Worm (Caenorhabditis elegans) whole organism, L3 larva: ENCODE data around the gene snb-2.

ENCODE experiments used
- ZK546.5 ChIP-seq: sonication (generic microtip); optimal IDR thresholded peaks from 2 replicates; lab custom pipeline; 2017; ENCODE audit warnings: missing biosample characterization, missing genetic modification characterization
- aly-2 ChIP-seq: fragments of 150-350 bp; optimal IDR thresholded peaks from 2 replicates; lab custom pipeline; 2014; ENCODE audit warnings: missing biosample characterization, missing genetic modification characterization
- ama-1 ChIP-seq: fragments of 150-350 bp; optimal IDR thresholded peaks from 2 replicates; lab custom pipeline; 2018
- ceh-16 ChIP-seq: sonication (generic microtip); optimal IDR thresholded peaks from 2 replicates; lab custom pipeline; 2017; ENCODE audit warnings: missing biosample characterization, missing genetic modification characterization
- ceh-28 ChIP-seq: fragments of 150-350 bp; optimal IDR thresholded peaks from 2 replicates; lab custom pipeline; 2014; ENCODE audit warnings: missing biosample characterization, missing genetic modification reagents, missing genetic modification characterization
- ceh-82 ChIP-seq: fragments of 150-350 bp; optimal IDR thresholded peaks from 2 replicates; lab custom pipeline; 2014; ENCODE audit warnings: missing biosample characterization, missing genetic modification characterization
- daf-12 ChIP-seq: fragments of 150-350 bp; optimal IDR thresholded peaks from 2 replicates; lab custom pipeline; 2014; ENCODE audit warnings: missing biosample characterization, missing genetic modification reagents, missing genetic modification characterization
- egl-27 ChIP-seq: sonication (generic microtip); optimal IDR thresholded peaks from 4 replicates; lab custom pipeline; 2017; ENCODE audit warnings: missing biosample characterization, missing genetic modification reagents, missing genetic modification characterization
- egl-5 ChIP-seq: fragments of 150-350 bp; optimal IDR thresholded peaks from 2 replicates; lab custom pipeline; 2017; ENCODE audit warnings: missing biosample characterization, missing genetic modification reagents, missing genetic modification characterization, inconsistent platforms
- elt-1 ChIP-seq: fragments of 150-350 bp; optimal IDR thresholded peaks from 2 replicates; lab custom pipeline; 2014; ENCODE audit warnings: missing biosample characterization, missing genetic modification characterization
- elt-2 ChIP-seq: sonication (generic microtip); optimal IDR thresholded peaks from 2 replicates; lab custom pipeline; 2016; ENCODE audit warnings: missing genetic modification reagents, mild to moderate bottlenecking, missing genetic modification characterization, missing compliant biosample characterization
- elt-3 ChIP-seq, 3 experiments: fragments of 150-350 bp in 1 of 3; sonication (generic microtip) in 2 of 3; optimal IDR thresholded peaks; 2 replicates in 2 of 3; 4 replicates in 1 of 3; lab custom pipeline; 2014 to 2017; ENCODE audit warnings: missing biosample characterization in 3 of 3, missing genetic modification characterization in 3 of 3
- eor-1 ChIP-seq, 2 experiments: fragments of 150-350 bp; optimal IDR thresholded peaks; 2 replicates each; lab custom pipeline; 2014 to 2018; ENCODE audit warnings: missing biosample characterization in 2 of 2, missing genetic modification characterization in 2 of 2
- fkh-10 ChIP-seq: sonication (generic microtip); optimal IDR thresholded peaks from 2 replicates; lab custom pipeline; 2017; ENCODE audit warnings: missing biosample characterization, missing genetic modification reagents, missing genetic modification characterization
- fkh-2 ChIP-seq: fragments of 150-350 bp; optimal IDR thresholded peaks from 2 replicates; lab custom pipeline; 2014; ENCODE audit warnings: missing biosample characterization, missing genetic modification reagents, missing genetic modification characterization
- hmg-11 ChIP-seq: sonication (generic microtip); optimal IDR thresholded peaks from 2 replicates; lab custom pipeline; 2016; ENCODE audit warnings: missing genetic modification characterization, missing compliant biosample characterization
- lin-39 ChIP-seq: fragments of 150-350 bp; optimal IDR thresholded peaks from 2 replicates; lab custom pipeline; 2018; ENCODE audit warnings: missing biosample characterization, missing genetic modification reagents, missing genetic modification characterization
- mml-1 ChIP-seq: fragments of 150-350 bp; sonication (generic microtip); optimal IDR thresholded peaks from 3 replicates; lab custom pipeline; 2014; ENCODE audit warnings: missing biosample characterization, missing genetic modification characterization
- nfya-1 ChIP-seq: sonication (generic microtip); optimal IDR thresholded peaks from 2 replicates; lab custom pipeline; 2017; ENCODE audit warnings: missing genetic modification characterization, mild to moderate bottlenecking, missing compliant biosample characterization, antibody characterized with exemption, moderate library complexity; ENCODE audit not compliant: insufficient read depth
- nhr-12 ChIP-seq: fragments of 150-350 bp; optimal IDR thresholded peaks from 2 replicates; lab custom pipeline; 2014; ENCODE audit warnings: missing biosample characterization, missing genetic modification characterization
- nhr-23 ChIP-seq: fragments of 150-350 bp; optimal IDR thresholded peaks from 2 replicates; lab custom pipeline; 2014; ENCODE audit warnings: missing biosample characterization, missing genetic modification reagents, missing genetic modification characterization
- nhr-25 ChIP-seq: sonication (generic microtip); optimal IDR thresholded peaks from 2 replicates; lab custom pipeline; 2017; ENCODE audit warnings: missing biosample characterization, missing genetic modification characterization
- nhr-43 ChIP-seq: sonication (generic microtip); optimal IDR thresholded peaks from 2 replicates; lab custom pipeline; 2016; ENCODE audit warnings: mild to moderate bottlenecking, missing genetic modification characterization, missing compliant biosample characterization; ENCODE audit not compliant: poor library complexity, severe bottlenecking
- nhr-67 ChIP-seq: fragments of 150-350 bp; optimal IDR thresholded peaks from 2 replicates; lab custom pipeline; 2014; ENCODE audit warnings: missing biosample characterization, missing genetic modification characterization
- nhr-76 ChIP-seq: fragments of 150-350 bp; sonication (generic microtip); optimal IDR thresholded peaks from 5 replicates; lab custom pipeline; 2014; ENCODE audit warnings: missing biosample characterization, missing genetic modification characterization
- nhr-77 ChIP-seq: fragments of 150-350 bp; optimal IDR thresholded peaks from 2 replicates; lab custom pipeline; 2014; ENCODE audit warnings: missing biosample characterization, missing genetic modification characterization
- pha-4 ChIP-seq: fragments of 150-350 bp; optimal IDR thresholded peaks from 2 replicates; lab custom pipeline; 2014; ENCODE audit warnings: missing biosample characterization, missing genetic modification reagents, missing genetic modification characterization
- pqm-1 ChIP-seq: fragments of 150-350 bp; optimal IDR thresholded peaks from 2 replicates; lab custom pipeline; 2017; ENCODE audit warnings: missing biosample characterization, missing genetic modification characterization, inconsistent platforms
- sea-2 ChIP-seq: fragments of 150-350 bp; sonication (generic microtip); optimal IDR thresholded peaks from 4 replicates; lab custom pipeline; 2014; ENCODE audit warnings: missing biosample characterization, missing genetic modification reagents, missing genetic modification characterization
- skn-1 ChIP-seq: fragments of 150-350 bp; optimal IDR thresholded peaks from 2 replicates; lab custom pipeline; 2014; ENCODE audit warnings: missing biosample characterization, missing genetic modification characterization
- snpc-4 ChIP-seq: fragments of 150-350 bp; optimal IDR thresholded peaks from 2 replicates; lab custom pipeline; 2014; ENCODE audit warnings: missing biosample characterization, missing genetic modification characterization
- unc-39 ChIP-seq: sonication (generic microtip); optimal IDR thresholded peaks from 4 replicates; lab custom pipeline; 2017; ENCODE audit warnings: missing biosample characterization, missing genetic modification characterization
- zag-1 ChIP-seq: fragments of 150-350 bp; optimal IDR thresholded peaks from 2 replicates; lab custom pipeline; 2014; ENCODE audit warnings: missing biosample characterization, missing genetic modification characterization
- ztf-11 ChIP-seq: fragments of 150-350 bp; optimal IDR thresholded peaks from 2 replicates; lab custom pipeline; 2014; ENCODE audit warnings: missing biosample characterization, missing genetic modification characterization

snb-2 gene

ce11 chrV:12354193-12354830 lies 8.6 kb upstream of the snb-2 start (continued):
- TF ChIP-seq ceh-82 (tag; lab: Kevin White, UChicago): no peak
- TF ChIP-seq sea-2 (GFP tag; lab: Kevin White, UChicago): no peak
- TF ChIP-seq ztf-11 (tag; lab: Kevin White, UChicago): no peak
- TF ChIP-seq lin-39 (tag; lab: Kevin White, UChicago): no peak
- no peak for TF ChIP-seq fkh-10 (GFP tag; lab: Kevin White, UChicago)
- no peak for TF ChIP-seq ZK546.5 (tag; lab: Kevin White, UChicago)
- no peak for TF ChIP-seq fkh-2 (tag; lab: Kevin White, UChicago)
- TF ChIP-seq egl-5 (tag; lab: Kevin White, UChicago): no peak
- no peak for TF ChIP-seq skn-1 (tag; lab: Kevin White, UChicago)
- TF ChIP-seq unc-39 (tag; lab: Kevin White, UChicago): no peak
- TF ChIP-seq nhr-76: no peak

ce11 chrV:12353505-12353904 lies 7.8 kb upstream of the snb-2 start:
- TF ChIP-seq nhr-43 (tag; lab: Kevin White, UChicago): peak; percentile 25
- no peak for TF ChIP-seq sea-2 (GFP tag; lab: Kevin White, UChicago)
- TF ChIP-seq pqm-1: no peak
- TF ChIP-seq, all 47 proteins: peak for 1

ce11 chrV:12352881-12353280 lies 7.2 kb upstream of the snb-2 start:
- TF ChIP-seq zag-1 (tag; lab: Kevin White, UChicago) (no peak), ama-1 (lab: Kevin White, UChicago) (peak; percentile 51)

DNA sequence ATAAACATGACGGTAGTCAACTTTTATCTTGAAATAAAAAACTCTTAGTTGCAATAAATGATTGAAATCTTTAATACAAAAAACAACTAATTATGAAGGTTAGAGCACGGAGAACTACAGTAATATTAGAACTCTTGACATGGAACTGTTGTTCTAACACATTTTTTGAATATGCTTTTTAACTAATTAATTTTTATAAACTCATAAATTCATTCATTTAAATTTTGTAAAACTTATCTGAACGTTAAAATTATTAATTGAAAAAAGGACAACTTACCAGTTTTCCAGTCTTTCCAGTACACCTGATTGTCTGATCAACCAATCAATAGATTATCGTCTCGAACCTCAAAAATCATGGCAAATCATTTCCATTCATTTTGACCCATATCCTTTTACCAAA lies 6.7 kb upstream of the snb-2 start, which contains the start of gene sqt-3:
sqt-3 (plus strand) TSS at position 301 of the 400 bp plus-strand sequence.
- no peak for TF ChIP-seq lin-39 (tag; lab: Kevin White, UChicago)
- TF ChIP-seq, all 47 proteins: peak for 0

DNA sequence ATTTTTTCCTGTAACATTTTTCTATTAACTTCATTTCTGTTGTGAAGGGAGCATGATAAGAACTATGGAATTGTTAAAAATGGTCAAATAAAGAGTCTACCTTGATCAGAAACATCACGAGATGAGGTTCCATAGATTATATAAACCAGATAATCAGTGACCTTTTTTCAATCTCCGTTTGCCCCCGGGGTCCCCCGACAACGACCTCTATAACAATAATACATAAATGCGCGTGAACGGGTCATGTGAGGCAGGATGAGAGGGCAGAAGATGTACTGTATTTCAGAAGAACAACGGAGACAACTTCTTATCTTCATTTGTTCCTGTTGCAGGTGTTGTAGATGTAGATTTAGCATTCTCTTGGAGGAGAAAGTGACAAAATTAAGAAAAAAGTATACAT lies 6.1 kb upstream of the snb-2 start:
- TF ChIP-seq elt-1 (tag; lab: Kevin White, UChicago): peak; percentile 78
- no peak for TF ChIP-seq eor-1 (tag; optimal IDR thresholded peaks at IDR 0.05; lab: Kevin White, UChicago)
- peak; percentile 27 for TF ChIP-seq nhr-25 (tag; lab: Kevin White, UChicago)

DNA sequence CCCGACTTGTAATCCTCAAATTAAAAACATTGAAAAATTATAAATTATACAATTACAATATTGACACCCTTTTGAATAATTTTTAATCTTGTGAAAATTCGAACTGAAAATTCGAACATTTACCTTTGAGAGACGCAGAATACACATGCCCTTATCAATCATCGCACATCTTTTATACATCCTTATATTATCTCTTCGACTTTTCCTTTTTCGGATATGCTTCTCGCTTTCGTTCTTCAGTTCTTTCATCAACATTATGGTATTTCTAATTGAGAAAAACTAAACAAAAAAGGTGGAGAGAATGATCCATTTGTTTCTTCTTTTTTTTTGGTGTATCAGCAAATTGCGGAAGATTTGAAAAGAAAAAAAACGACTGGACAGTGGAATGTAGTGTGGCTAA lies 3.7 kb upstream of the snb-2 start:
- TF ChIP-seq egl-27: no peak
- TF ChIP-seq nhr-23 (tag; lab: Kevin White, UChicago): peak; percentile 19

ce11 chrV:12347854-12348253 lies 2.1 kb upstream of the snb-2 start:
- no peak for TF ChIP-seq snpc-4
- no peak for TF ChIP-seq ZK546.5 (tag; lab: Kevin White, UChicago)
- no peak for TF ChIP-seq egl-5 (tag; lab: Kevin White, UChicago)
- no peak for TF ChIP-seq hmg-11 (tag; lab: Kevin White, UChicago)
- TF ChIP-seq elt-3 (tag; optimal IDR thresholded peaks at IDR 0.05; lab: Kevin White, UChicago): no peak
- no peak for TF ChIP-seq aly-2 (tag; lab: Kevin White, UChicago)
- no peak for TF ChIP-seq nhr-43 (tag; lab: Kevin White, UChicago)
- TF ChIP-seq daf-12 (tag; lab: Kevin White, UChicago): no peak
- peak; percentile 5 for TF ChIP-seq ceh-28 (tag; lab: Kevin White, UChicago)
- TF ChIP-seq ceh-16 (tag; lab: Kevin White, UChicago): no peak
- no peak for TF ChIP-seq ceh-82 (tag; lab: Kevin White, UChicago)
- peak; percentile 13 for TF ChIP-seq pha-4 (tag; lab: Kevin White, UChicago)
- TF ChIP-seq nhr-67 (tag; lab: Kevin White, UChicago): no peak
- TF ChIP-seq skn-1 (tag; lab: Kevin White, UChicago): no peak
- TF ChIP-seq elt-2 (tag; lab: Kevin White, UChicago): peak; percentile 49
- no peak for TF ChIP-seq nhr-12 (tag; lab: Kevin White, UChicago)
- no peak for TF ChIP-seq nhr-77 (tag; lab: Kevin White, UChicago)
- no peak for TF ChIP-seq egl-27
- TF ChIP-seq lin-39 (tag; lab: Kevin White, UChicago): no peak
- no peak for TF ChIP-seq nfya-1 (tag; lab: Kevin White, UChicago)
- no peak for TF ChIP-seq mml-1 (tag; lab: Kevin White, UChicago)
